Fruit fly (Drosophila melanogaster) whole organism, embryonic: ENCODE data around the gene DAAM.

Experiments used
- Awh ChIP-seq: fragments of 200-800 bp; sonication (Bioruptor generic); IDR thresholded peaks from 2 replicates; pipeline ENCODE4, ENCODE4 v1.3.6; 2022; ENCODE audit warnings: missing biosample characterization, missing genetic modification characterization
- Bdp1 ChIP-seq: fragments of 200-800 bp; sonication (Bioruptor generic); optimal IDR thresholded peaks from 3 replicates; lab custom pipeline; 2016; ENCODE audit warnings: missing biosample characterization, missing genetic modification characterization
- Blimp-1 ChIP-seq: fragments of 200-800 bp; sonication (Bioruptor generic); optimal IDR thresholded peaks from 3 replicates; lab custom pipeline; 2018; ENCODE audit warnings: missing biosample characterization, missing genetic modification characterization, mild to moderate bottlenecking, moderate library complexity, missing genetic modification reagents
- CG10654 ChIP-seq: fragments of 200-800 bp; sonication (Bioruptor generic); optimal IDR thresholded peaks from 2 replicates; lab custom pipeline; 2016; ENCODE audit warnings: missing biosample characterization, missing genetic modification characterization
- CG15269 ChIP-seq: fragments of 200-800 bp; sonication (Bioruptor generic); optimal IDR thresholded peaks from 2 replicates; lab custom pipeline; 2018; ENCODE audit warnings: missing biosample characterization, mild to moderate bottlenecking, missing genetic modification characterization, moderate library complexity
- CG16863 ChIP-seq: fragments of 200-800 bp; sonication (Bioruptor generic); optimal IDR thresholded peaks from 3 replicates; lab custom pipeline; 2016; ENCODE audit warnings: missing biosample characterization, missing genetic modification characterization
- CG1832 ChIP-seq: fragments of 200-800 bp; sonication (Bioruptor generic); optimal IDR thresholded peaks from 2 replicates; lab custom pipeline; 2017; ENCODE audit warnings: missing biosample characterization, mild to moderate bottlenecking, missing genetic modification characterization, inconsistent platforms
- CG4360 ChIP-seq: fragments of 200-800 bp; sonication (Bioruptor generic); IDR thresholded peaks from 2 replicates; pipeline ENCODE4 v1.3.6; 2022; ENCODE audit warnings: missing biosample characterization, missing genetic modification characterization
- CG4820 ChIP-seq: fragments of 200-800 bp; sonication (Bioruptor generic); optimal IDR thresholded peaks from 3 replicates; lab custom pipeline; 2016; ENCODE audit warnings: missing biosample characterization, missing genetic modification characterization
- CG6175 ChIP-seq: fragments of 200-800 bp; sonication (Bioruptor generic); IDR thresholded peaks from 3 replicates; pipeline ENCODE4 v1.3.6; 2022; ENCODE audit warnings: missing biosample characterization, missing genetic modification characterization
- CG9727 ChIP-seq: fragments of 200-800 bp; sonication (Bioruptor generic); optimal IDR thresholded peaks from 3 replicates; lab custom pipeline; 2017; ENCODE audit warnings: missing biosample characterization, mild to moderate bottlenecking, missing genetic modification characterization
- Drgx ChIP-seq: fragments of 200-800 bp; sonication (Bioruptor generic); IDR thresholded peaks from 2 replicates; pipeline ENCODE4 v1.3.6; 2022; ENCODE audit warnings: missing biosample characterization, missing genetic modification characterization
- HLHmδ ChIP-seq: fragments of 200-800 bp; sonication (Bioruptor generic); optimal IDR thresholded peaks from 2 replicates; lab custom pipeline; 2018; ENCODE audit warnings: missing biosample characterization, mild to moderate bottlenecking, missing genetic modification characterization, moderate library complexity
- Hand ChIP-seq: fragments of 200-800 bp; sonication (Bioruptor generic); optimal IDR thresholded peaks from 2 replicates; lab custom pipeline; 2017; ENCODE audit warnings: mild to moderate bottlenecking, missing biosample characterization, missing genetic modification reagents, missing genetic modification characterization
- Hey ChIP-seq: fragments of 200-800 bp; sonication (Bioruptor generic); optimal IDR thresholded peaks from 3 replicates; lab custom pipeline; 2018; ENCODE audit warnings: missing biosample characterization, mild to moderate bottlenecking, missing genetic modification characterization
- MBD-R2 ChIP-seq: fragments of 200-800 bp; sonication (Bioruptor generic); IDR thresholded peaks from 2 replicates; pipeline ENCODE4 v1.3.6; 2022; ENCODE audit warnings: missing biosample characterization, missing genetic modification characterization
- Mad ChIP-seq: fragments of 200-800 bp; sonication (Bioruptor generic); optimal IDR thresholded peaks from 2 replicates; lab custom pipeline; 2016; ENCODE audit warnings: missing biosample characterization, missing genetic modification characterization
- Med ChIP-seq: fragments of 200-800 bp; sonication (Bioruptor generic); peaks from one replicate; lab custom pipeline; 2016; ENCODE audit warnings: missing biosample characterization, missing genetic modification characterization, mild to moderate bottlenecking, inconsistent platforms, moderate library complexity
- Rfx ChIP-seq: fragments of 200-800 bp; sonication (Bioruptor generic); IDR thresholded peaks from 2 replicates; pipeline ENCODE4 v1.3.6; 2022; ENCODE audit warnings: missing biosample characterization, missing genetic modification characterization
- Tbp ChIP-seq: fragments of >200 bp; optimal IDR thresholded peaks from 2 replicates; lab custom pipeline; 2018; ENCODE audit warnings: missing biosample characterization, missing genetic modification characterization
- Trl ChIP-seq, 3 experiments: fragments of >200 bp in 2 of 3; fragments of 200-800 bp in 1 of 3; sonication (Bioruptor generic) in 1 of 3; optimal IDR thresholded peaks; 2 replicates in 1 of 3; 3 replicates in 2 of 3; lab custom pipeline; 2016 to 2017; ENCODE audit warnings: missing biosample characterization in 1 of 3, missing genetic modification characterization in 1 of 3
- al ChIP-seq: fragments of 200-800 bp; sonication (Bioruptor generic); IDR thresholded peaks from 2 replicates; pipeline ENCODE4 v1.3.6; 2022; ENCODE audit warnings: missing biosample characterization, missing genetic modification characterization
- bigmax ChIP-seq: fragments of 200-800 bp; sonication (Bioruptor generic); optimal IDR thresholded peaks from 2 replicates; lab custom pipeline; 2018; ENCODE audit warnings: missing biosample characterization, mild to moderate bottlenecking, missing genetic modification characterization
- bsh ChIP-seq, 2 experiments: fragments of 200-800 bp; sonication (Bioruptor generic); optimal IDR thresholded peaks; 2 replicates each; lab custom pipeline; 2017 to 2018; ENCODE audit warnings: mild to moderate bottlenecking in 2 of 2, missing biosample characterization in 2 of 2, missing genetic modification characterization in 2 of 2, moderate library complexity in 1 of 2
- cg ChIP-seq: fragments of 200-800 bp; sonication (Bioruptor generic); optimal IDR thresholded peaks from 3 replicates; lab custom pipeline; 2019; ENCODE audit warnings: missing biosample characterization, mild to moderate bottlenecking, missing genetic modification characterization, moderate library complexity
- hb ChIP-seq: fragments of 200-800 bp; sonication (Bioruptor generic); IDR thresholded peaks from 3 replicates; pipeline ENCODE4 v1.3.6; 2022; ENCODE audit warnings: missing biosample characterization, missing genetic modification characterization; ENCODE audit not compliant: partially characterized antibody
- luna ChIP-seq: fragments of 200-800 bp; sonication (Bioruptor generic); optimal IDR thresholded peaks from 2 replicates; lab custom pipeline; 2016; ENCODE audit warnings: missing biosample characterization, missing genetic modification characterization
- nerfin-2 ChIP-seq: fragments of 200-800 bp; sonication (Bioruptor generic); IDR thresholded peaks from 2 replicates; pipeline ENCODE4 v1.3.6; 2022; ENCODE audit warnings: missing biosample characterization, missing genetic modification characterization; ENCODE audit not compliant: partially characterized antibody
- oc ChIP-seq: fragments of 200-800 bp; sonication (Bioruptor generic); optimal IDR thresholded peaks from 2 replicates; lab custom pipeline; 2018; ENCODE audit warnings: missing biosample characterization, mild to moderate bottlenecking, missing genetic modification characterization, moderate library complexity
- onecut ChIP-seq: fragments of 200-800 bp; sonication (Bioruptor generic); IDR thresholded peaks from 2 replicates; pipeline ENCODE4 v1.3.6; 2022; ENCODE audit warnings: missing biosample characterization, missing genetic modification characterization
- stwl ChIP-seq: fragments of 200-800 bp; sonication (Bioruptor generic); optimal IDR thresholded peaks from 3 replicates; lab custom pipeline; 2018; ENCODE audit warnings: missing biosample characterization, mild to moderate bottlenecking, missing genetic modification characterization, moderate library complexity
- trh ChIP-seq: fragments of 200-800 bp; sonication (Bioruptor generic); optimal IDR thresholded peaks from 2 replicates; lab custom pipeline; 2016; ENCODE audit warnings: missing biosample characterization, missing genetic modification characterization
- vvl ChIP-seq: fragments of 200-800 bp; sonication (Bioruptor generic); IDR thresholded peaks from 2 replicates; pipeline ENCODE4 v1.3.6; 2022; ENCODE audit warnings: missing biosample characterization, missing genetic modification characterization
- wor ChIP-seq: fragments of 200-800 bp; sonication (Bioruptor generic); IDR thresholded peaks from 2 replicates; pipeline ENCODE4 v1.3.6; 2022; ENCODE audit warnings: missing biosample characterization, missing genetic modification characterization

The DAAM gene

dm6 chrX:1337998-1338397 lies 15.8 kb upstream of the DAAM start (continued):
- TF ChIP-seq Bdp1 = no peak
- TF ChIP-seq CG6175 (GFP tag; lab: Robert Waterston, UW) = 0 out of 3 replicates have a peak, but pooled peaks have one; percentile 13
- TF ChIP-seq Hey = no peak
- no peak for TF ChIP-seq CG1832
- TF ChIP-seq stwl = no peak
- no peak for TF ChIP-seq Rfx (GFP tag; lab: Robert Waterston, UW)
- no peak for TF ChIP-seq luna (GFP tag; lab: Kevin White, UChicago)

- TF ChIP-seq Trl (optimal IDR thresholded peaks at IDR 0.05; lab: Kevin White, UChicago) (peak; percentile 22 to 45), Trl (GFP tag; optimal IDR thresholded peaks at IDR 0.05; lab: Kevin White, UChicago) (no peak), trh (no peak), cg (GFP tag; lab: Kevin White, UChicago) (peak; percentile 43), CG15269 (tag; lab: Kevin White, UChicago) (no peak), CG10654 (GFP tag; lab: Kevin White, UChicago) (no peak), Drgx (GFP tag; lab: Robert Waterston, UW) (no peak), CG4360 (GFP tag; lab: Robert Waterston, UW) (peak; percentile 69), nerfin-2 (GFP tag; lab: Robert Waterston, UW) (no peak), MBD-R2 (GFP tag; lab: Robert Waterston, UW) (0 out of 2 replicates have a peak, but pooled peaks have one; percentile 19), onecut (GFP tag; lab: Robert Waterston, UW) (peak; percentile 98), CG1832 (peak; percentile 27)
Measured at dm6 chrX:1321664-1322063, 498 bp downstream of the DAAM start.

- TF ChIP-seq Med (GFP tag; lab: Kevin White, UChicago) (peak; percentile 43), bigmax (GFP tag; lab: Kevin White, UChicago) (no peak), hb (GFP tag; lab: Robert Waterston, UW) (no peak), al (GFP tag; lab: Robert Waterston, UW) (no peak)
Measured at dm6 chrX:1321043-1321442, 1.1 kb downstream of the DAAM start.

dm6 chrX:1320144-1320981 lies 1.8 kb downstream of the DAAM start:
- TF ChIP-seq CG16863 = no peak
- TF ChIP-seq Tbp (GFP tag; lab: Kevin White, UChicago) = no peak
- TF ChIP-seq wor = no peak
- TF ChIP-seq HLHmδ = no peak
- TF ChIP-seq Hand (GFP tag; lab: Kevin White, UChicago) = no peak

- TF ChIP-seq CG9727 (GFP tag; lab: Kevin White, UChicago) (no peak), Blimp-1 (GFP tag; lab: Kevin White, UChicago) (peak; percentile 94), oc (tag; lab: Kevin White, UChicago) (peak; percentile 40), Awh (peak; percentile 62; the same call in 1 of the 2 replicates), CG4820 (GFP tag; lab: Kevin White, UChicago) (no peak), vvl (peak; percentile 30; the same call in 1 of the 2 replicates), Mad (GFP tag; lab: Kevin White, UChicago) (no peak), bsh (GFP tag; optimal IDR thresholded peaks at IDR 0.05; lab: Kevin White, UChicago) (no peak)
Measured at dm6 chrX:1312510-1312909, 9.7 kb downstream of the DAAM start.
